Worm (Caenorhabditis elegans) whole organism, late embryonic: Measurements from ENCODE around the gene snt-1.

Experiments
- ahr-1 ChIP-seq: sonication (generic microtip); optimal IDR thresholded peaks from 2 replicates; lab custom pipeline; 2016; ENCODE audit warnings: missing genetic modification characterization, missing compliant biosample characterization
- ceh-34 ChIP-seq: sonication (generic microtip); optimal IDR thresholded peaks from 2 replicates; lab custom pipeline; 2016; ENCODE audit warnings: mild to moderate bottlenecking, missing genetic modification characterization, missing compliant biosample characterization
- dmd-4 ChIP-seq: sonication (generic microtip); optimal IDR thresholded peaks from 2 replicates; lab custom pipeline; 2016; ENCODE audit warnings: borderline replicate concordance, missing genetic modification characterization, missing compliant biosample characterization
- elt-2 ChIP-seq: sonication (generic microtip); optimal IDR thresholded peaks from 2 replicates; lab custom pipeline; 2016; ENCODE audit warnings: missing genetic modification reagents, missing genetic modification characterization, missing compliant biosample characterization
- gmeb-2 ChIP-seq: sonication (generic microtip); optimal IDR thresholded peaks from 2 replicates; lab custom pipeline; 2016; ENCODE audit warnings: missing genetic modification characterization, inconsistent platforms, missing compliant biosample characterization
- nhr-11 ChIP-seq: fragments of 150-350 bp; optimal IDR thresholded peaks from 2 replicates; lab custom pipeline; 2014; ENCODE audit warnings: missing biosample characterization, missing genetic modification characterization
- odd-2 ChIP-seq: sonication (generic microtip); optimal IDR thresholded peaks from 2 replicates; lab custom pipeline; 2017; ENCODE audit warnings: antibody characterized with exemption, mild to moderate bottlenecking, missing genetic modification characterization, missing compliant biosample characterization
- pqm-1 ChIP-seq: sonication (generic microtip); optimal IDR thresholded peaks from 2 replicates; lab custom pipeline; 2016; ENCODE audit warnings: missing genetic modification characterization, missing compliant biosample characterization

DNA sequence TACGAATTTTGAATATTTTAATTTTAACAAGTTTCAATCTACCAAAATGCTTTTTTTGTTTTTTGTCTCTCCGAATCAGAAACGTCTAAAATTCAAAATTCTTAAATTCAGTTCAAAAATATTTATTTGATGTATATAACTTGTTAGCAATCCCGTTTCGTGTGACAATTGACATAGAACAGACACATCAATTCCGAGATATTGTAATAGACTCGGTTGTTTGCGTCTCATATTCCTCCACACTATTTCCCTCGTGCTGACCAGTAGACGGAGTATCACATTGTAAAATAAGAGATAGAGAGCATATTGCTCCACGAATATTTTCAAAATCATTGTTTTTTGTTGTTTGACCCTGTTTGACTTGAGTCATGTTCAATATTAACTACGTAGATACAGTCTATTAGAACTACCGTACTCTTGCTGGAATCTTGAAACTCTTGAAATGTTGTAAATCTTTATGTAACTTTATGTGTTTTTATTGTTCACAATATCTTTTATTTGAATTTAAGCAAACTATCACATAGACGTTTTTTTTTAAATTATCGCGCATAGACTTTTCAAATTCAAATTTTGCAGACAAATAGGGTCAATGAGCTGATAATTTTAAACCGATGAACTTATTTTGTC lies 22.0 kb upstream of the snt-1 start, which contains the start of gene T13C2.3:
- TF ChIP-seq elt-2 (tag; lab: Kevin White, UChicago) = no peak
- no peak for TF ChIP-seq pqm-1 (tag; lab: Kevin White, UChicago)
- TF ChIP-seq nhr-11 (tag; lab: Kevin White, UChicago) = no peak
- TF ChIP-seq gmeb-2 (tag; lab: Kevin White, UChicago) = no peak
- no peak for TF ChIP-seq ahr-1 (tag; lab: Kevin White, UChicago)
- no peak for TF ChIP-seq ceh-34 (tag; lab: Kevin White, UChicago)
- TF ChIP-seq dmd-4 (tag; lab: Kevin White, UChicago) = no peak
- no peak for TF ChIP-seq odd-2
